Fruit fly (Drosophila melanogaster): Measurements from ENCODE around the gene CG12605.

Gene CG12605

dm6 chr3L:3925487-3925886, 39.1 kb downstream of the CG12605 start (continued):
- no peak for TF ChIP-seq D19B (GFP tag; optimal IDR thresholded peaks at IDR 0.05)
- no peak for TF ChIP-seq CG1024 (GFP tag; IDR thresholded peaks at IDR 0.05)
- no peak for TF ChIP-seq trh (GFP tag; optimal IDR thresholded peaks at IDR 0.05)
- no peak for TF ChIP-seq Atf-2 (GFP tag; optimal IDR thresholded peaks at IDR 0.05)
- TF ChIP-seq Myb (GFP tag; optimal IDR thresholded peaks at IDR 0.05): no peak
- no peak for TF ChIP-seq maf-S (GFP tag; optimal IDR thresholded peaks at IDR 0.05)
- no peak for TF ChIP-seq fd64A (GFP tag; optimal IDR thresholded peaks at IDR 0.05)
- no peak for TF ChIP-seq CG18262 (tag; optimal IDR thresholded peaks at IDR 0.05)
- TF ChIP-seq Doc3 (GFP tag; IDR thresholded peaks at IDR 0.05; ENCODE audit: partially characterized antibody): no peak
- no peak for TF ChIP-seq CG3726 (GFP tag; IDR thresholded peaks at IDR 0.05)
- TF ChIP-seq Dek (tag; optimal IDR thresholded peaks at IDR 0.05): no peak
- no peak for TF ChIP-seq Trl (optimal IDR thresholded peaks at IDR 0.05)
- TF ChIP-seq Trl (GFP tag; optimal IDR thresholded peaks at IDR 0.05): no peak
- no peak for TF ChIP-seq Six4 (GFP tag; optimal IDR thresholded peaks at IDR 0.05)
- TF ChIP-seq Chrac-16 (GFP tag; optimal IDR thresholded peaks at IDR 0.05): no peak
- TF ChIP-seq Hmr (GFP tag; optimal IDR thresholded peaks at IDR 0.05): peak; percentile 54
- no peak for TF ChIP-seq CG6254 (GFP tag; optimal IDR thresholded peaks at IDR 0.05)
- no peak for TF ChIP-seq CG10462 (GFP tag; optimal IDR thresholded peaks at IDR 0.05)
- TF ChIP-seq Deaf1 (tag; optimal IDR thresholded peaks at IDR 0.05): peak; percentile 97
- no peak for TF ChIP-seq Mrtf (GFP tag; IDR thresholded peaks at IDR 0.05)
- TF ChIP-seq Hey (tag; optimal IDR thresholded peaks at IDR 0.05): no peak
- TF ChIP-seq CG11398 (GFP tag; optimal IDR thresholded peaks at IDR 0.05): no peak
- peak; percentile 65 for TF ChIP-seq sd (tag; optimal IDR thresholded peaks at IDR 0.05)
- peak; percentile 21 for TF ChIP-seq grn (GFP tag; optimal IDR thresholded peaks at IDR 0.05)
- TF ChIP-seq trem (tag; optimal IDR thresholded peaks at IDR 0.05): no peak
- no peak for TF ChIP-seq CG9437 (GFP tag; optimal IDR thresholded peaks at IDR 0.05)
- TF ChIP-seq Vsx1 (GFP tag; optimal IDR thresholded peaks at IDR 0.05): no peak
- no peak for TF ChIP-seq PHDP (tag; optimal IDR thresholded peaks at IDR 0.05)
- no peak for TF ChIP-seq prd (optimal IDR thresholded peaks at IDR 0.05)
- TF ChIP-seq prd (GFP tag; IDR thresholded peaks at IDR 0.05): no peak
- TF ChIP-seq CG3281 (GFP tag; optimal IDR thresholded peaks at IDR 0.05): no peak
- no peak for TF ChIP-seq CG5953 (GFP tag; IDR thresholded peaks at IDR 0.05)
- no peak for TF ChIP-seq CG17829 (tag; optimal IDR thresholded peaks at IDR 0.05)
- no peak for TF ChIP-seq CG11696 (GFP tag; IDR thresholded peaks at IDR 0.05)
- no peak for TF ChIP-seq kay (GFP tag; optimal IDR thresholded peaks at IDR 0.05)
- TF ChIP-seq stwl (tag; optimal IDR thresholded peaks at IDR 0.05): no peak
- TF ChIP-seq bowl (GFP tag; IDR thresholded peaks at IDR 0.05): no peak
- no peak for TF ChIP-seq Drgx (GFP tag; IDR thresholded peaks at IDR 0.05)
- TF ChIP-seq Sin3A (optimal IDR thresholded peaks at IDR 0.05): no peak
- TF ChIP-seq pnt (GFP tag; optimal IDR thresholded peaks at IDR 0.05): no peak
- no peak for TF ChIP-seq Kr (GFP tag; optimal IDR thresholded peaks at IDR 0.05)
- TF ChIP-seq GATAe (GFP tag; conservative IDR thresholded peaks at IDR 0.05): 0 out of 2 replicates have a peak, but pooled peaks have one; percentile 22
- TF ChIP-seq rib (GFP tag; IDR thresholded peaks at IDR 0.05): no peak
- no peak for TF ChIP-seq CG10267 (tag; optimal IDR thresholded peaks at IDR 0.05)
- TF ChIP-seq CG17361 (GFP tag; IDR thresholded peaks at IDR 0.05): no peak
- TF ChIP-seq MBD-R2 (GFP tag; IDR thresholded peaks at IDR 0.05): no peak
